Worm (Caenorhabditis elegans) whole organism, early embryonic: ENCODE results near the gene F38E11.6.

Experiments used
- ama-1 ChIP-seq: fragments of 150-350 bp; optimal IDR thresholded peaks from 2 replicates; lab custom pipeline; 2014
- ets-7 ChIP-seq: sonication (generic microtip); optimal IDR thresholded peaks from 2 replicates; lab custom pipeline; 2016; ENCODE audit warnings: missing genotype, missing genetic modification characterization, missing compliant biosample characterization

ce11 chrIV:9508612-9509011, 41.3 kb upstream of the F38E11.6 start, which contains the start of gene ethe-1:
- TF ChIP-seq ama-1 (lab: Kevin White, UChicago) (no peak), ets-7 (tag; lab: Kevin White, UChicago) (no peak)
